Fruit fly (Drosophila melanogaster) whole organism, wandering third instar larva: ENCODE measurements around the gene Galt.

ENCODE experiments used
- Abd-B ChIP-seq: fragments of >200 bp; optimal IDR thresholded peaks from 2 replicates; lab custom pipeline; 2017; ENCODE audit warnings: missing biosample characterization, missing genetic modification characterization
- CG32264 ChIP-seq: fragments of 200-800 bp; sonication (Bioruptor generic); optimal IDR thresholded peaks from 2 replicates; lab custom pipeline; 2016; ENCODE audit warnings: missing biosample characterization, missing genetic modification characterization
- CG9705 ChIP-seq: fragments of 200-800 bp; sonication (Bioruptor generic); optimal IDR thresholded peaks from 2 replicates; lab custom pipeline; 2018; ENCODE audit warnings: missing biosample characterization, mild to moderate bottlenecking, missing genetic modification characterization
- CrebA ChIP-seq: fragments of 200-800 bp; sonication (Bioruptor generic); optimal IDR thresholded peaks from 2 replicates; lab custom pipeline; 2016; ENCODE audit warnings: missing biosample characterization, mild to moderate bottlenecking, missing genetic modification characterization, borderline replicate concordance
- Dfd ChIP-seq: fragments of >200 bp; optimal IDR thresholded peaks from 2 replicates; lab custom pipeline; 2017; ENCODE audit warnings: missing biosample characterization, missing genetic modification characterization
- Dif ChIP-seq: fragments of 200-275, 200-300 bp; sonication (Bioruptor generic); optimal IDR thresholded peaks from 2 replicates; lab custom pipeline; 2018; ENCODE audit warnings: missing biosample characterization, missing genetic modification characterization; ENCODE audit not compliant: partially characterized antibody
- GATAd ChIP-seq: sonication (Bioruptor generic); optimal IDR thresholded peaks from 2 replicates; lab custom pipeline; 2016; ENCODE audit warnings: missing biosample characterization, missing genetic modification characterization
- HLH106 ChIP-seq: fragments of 200-800 bp; optimal IDR thresholded peaks from 3 replicates; lab custom pipeline; 2019; ENCODE audit warnings: missing biosample characterization, mild to moderate bottlenecking, missing genetic modification characterization, moderate library complexity
- Hnf4 ChIP-seq: fragments of 200-800 bp; sonication (Bioruptor generic); optimal IDR thresholded peaks from 2 replicates; lab custom pipeline; 2016; ENCODE audit warnings: missing biosample characterization, mild to moderate bottlenecking, missing genetic modification characterization
- Hr78 ChIP-seq: fragments of >200 bp; optimal IDR thresholded peaks from 2 replicates; lab custom pipeline; 2017; ENCODE audit warnings: missing biosample characterization, missing genetic modification characterization
- Hr83 ChIP-seq: fragments of 200-300 bp; sonication (Bioruptor generic); optimal IDR thresholded peaks from 2 replicates; lab custom pipeline; 2016; ENCODE audit warnings: missing biosample characterization, mild to moderate bottlenecking, missing genetic modification characterization, moderate library complexity; ENCODE audit not compliant: poor library complexity, severe bottlenecking
- Jra ChIP-seq: sonication (Bioruptor generic); optimal IDR thresholded peaks from 2 replicates; lab custom pipeline; 2016; ENCODE audit warnings: missing biosample characterization, missing genetic modification characterization
- Mio ChIP-seq: sonication (Bioruptor generic); optimal IDR thresholded peaks from 2 replicates; lab custom pipeline; 2016; ENCODE audit warnings: missing biosample characterization, missing genetic modification characterization
- Myc ChIP-seq: fragments of >200 bp; optimal IDR thresholded peaks from 2 replicates; lab custom pipeline; 2017
- N ChIP-seq: fragments of >200 bp; optimal IDR thresholded peaks from 2 replicates; lab custom pipeline; 2018; ENCODE audit warnings: missing biosample characterization, missing external identifiers, missing genetic modification characterization
- OdsH ChIP-seq: fragments of 200-800 bp; sonication (Bioruptor generic); optimal IDR thresholded peaks from 2 replicates; lab custom pipeline; 2016; ENCODE audit warnings: missing biosample characterization, mild to moderate bottlenecking, missing genetic modification characterization
- Rel ChIP-seq, 2 experiments: fragments of 200-800 bp; sonication (Bioruptor generic) in 1 of 2; optimal IDR thresholded peaks; 2 replicates in 1 of 2; 3 replicates in 1 of 2; lab custom pipeline; 2016 to 2019; ENCODE audit warnings: mild to moderate bottlenecking in 2 of 2, missing biosample characterization in 2 of 2, missing genetic modification characterization in 2 of 2, moderate library complexity in 1 of 2
- Sp1 ChIP-seq: fragments of 200-800 bp; sonication (Bioruptor generic); optimal IDR thresholded peaks from 3 replicates; lab custom pipeline; 2019; ENCODE audit warnings: missing biosample characterization, mild to moderate bottlenecking, missing genetic modification characterization, moderate library complexity
- Vsx2 ChIP-seq: fragments of 200-300, 225-300 bp; sonication (Bioruptor generic); optimal IDR thresholded peaks from 2 replicates; lab custom pipeline; 2018; ENCODE audit warnings: missing biosample characterization, missing genetic modification characterization; ENCODE audit not compliant: partially characterized antibody
- br ChIP-seq: fragments of 200-800 bp; sonication (Bioruptor generic); optimal IDR thresholded peaks from 2 replicates; lab custom pipeline; 2016; ENCODE audit warnings: missing biosample characterization, missing genetic modification characterization
- brk ChIP-seq: fragments of 200-800 bp; sonication (Bioruptor generic); optimal IDR thresholded peaks from 2 replicates; lab custom pipeline; 2016; ENCODE audit warnings: missing biosample characterization, mild to moderate bottlenecking, missing genetic modification characterization
- dl ChIP-seq, 2 experiments: fragments of 175-275, 200-275 bp in 1 of 2; fragments of 200-275 bp in 1 of 2; sonication (Bioruptor generic); optimal IDR thresholded peaks; lab custom pipeline; 2018; ENCODE audit warnings: mild to moderate bottlenecking in 2 of 2, missing biosample characterization in 2 of 2, missing genetic modification characterization in 2 of 2, moderate library complexity in 2 of 2; ENCODE audit not compliant: partially characterized antibody in 2 of 2, insufficient read depth in 1 of 2
- dmrt93B ChIP-seq: fragments of 200-800 bp; sonication (Bioruptor generic); optimal IDR thresholded peaks from 2 replicates; lab custom pipeline; 2018; ENCODE audit warnings: missing biosample characterization, mild to moderate bottlenecking, missing genetic modification characterization
- dsf ChIP-seq: sonication (Bioruptor generic); optimal IDR thresholded peaks from 2 replicates; lab custom pipeline; 2016; ENCODE audit warnings: missing biosample characterization, missing genetic modification characterization, borderline replicate concordance
- ey ChIP-seq: fragments of 200-800 bp; sonication (Bioruptor generic); optimal IDR thresholded peaks from 2 replicates; lab custom pipeline; 2016; ENCODE audit warnings: missing biosample characterization, missing genetic modification characterization
- foxo ChIP-seq, 2 experiments: fragments of 200-800 bp; sonication (Bioruptor generic); optimal IDR thresholded peaks; 2 replicates in 1 of 2; 3 replicates in 1 of 2; lab custom pipeline; 2016 to 2017; ENCODE audit warnings: missing biosample characterization in 2 of 2, missing genetic modification characterization in 2 of 2
- fru ChIP-seq: fragments of 200-800 bp; sonication (Bioruptor generic); optimal IDR thresholded peaks from 3 replicates; lab custom pipeline; 2016; ENCODE audit warnings: missing biosample characterization, mild to moderate bottlenecking, missing genetic modification characterization
- h ChIP-seq: fragments of 200-800 bp; sonication (Bioruptor generic); optimal IDR thresholded peaks from 3 replicates; lab custom pipeline; 2016; ENCODE audit warnings: missing biosample characterization, mild to moderate bottlenecking, missing genetic modification characterization
- jim ChIP-seq: fragments of 175-275, 200-325 bp; sonication (Bioruptor generic); optimal IDR thresholded peaks from 2 replicates; lab custom pipeline; 2016; ENCODE audit warnings: missing biosample characterization, mild to moderate bottlenecking, missing genetic modification characterization
- lola ChIP-seq: fragments of >200 bp; optimal IDR thresholded peaks from 2 replicates; lab custom pipeline; 2017; ENCODE audit warnings: missing biosample characterization, missing genetic modification characterization
- pan ChIP-seq: fragments of >200 bp; optimal IDR thresholded peaks from 2 replicates; lab custom pipeline; 2017
- psq ChIP-seq: fragments of 200-800 bp; sonication (Bioruptor generic); optimal IDR thresholded peaks from 3 replicates; lab custom pipeline; 2017; ENCODE audit warnings: missing biosample characterization, mild to moderate bottlenecking, missing genetic modification characterization, moderate library complexity
- rgr ChIP-seq: fragments of 200-800 bp; sonication (Bioruptor generic); optimal IDR thresholded peaks from 3 replicates; lab custom pipeline; 2016; ENCODE audit warnings: missing biosample characterization, mild to moderate bottlenecking, missing genetic modification characterization
- sage ChIP-seq: fragments of 200-800 bp; sonication (Bioruptor generic); optimal IDR thresholded peaks from 2 replicates; lab custom pipeline; 2016; ENCODE audit warnings: missing biosample characterization, mild to moderate bottlenecking, missing genetic modification characterization
- sv ChIP-seq: fragments of 200-800 bp; sonication (Bioruptor generic); optimal IDR thresholded peaks from 3 replicates; lab custom pipeline; 2016; ENCODE audit warnings: missing biosample characterization, missing genetic modification characterization
- tai ChIP-seq: sonication (Bioruptor generic); optimal IDR thresholded peaks from 2 replicates; lab custom pipeline; 2016; ENCODE audit warnings: missing biosample characterization, missing genetic modification characterization
- usp ChIP-seq: fragments of >200 bp; optimal IDR thresholded peaks from 2 replicates; lab custom pipeline; 2017; ENCODE audit warnings: missing biosample characterization, missing genetic modification characterization
- woc ChIP-seq: sonication (Bioruptor generic); optimal IDR thresholded peaks from 2 replicates; lab custom pipeline; 2016; ENCODE audit warnings: missing biosample characterization, mild to moderate bottlenecking, missing genetic modification characterization

Gene Galt

dm6 chr2L:6698387-6698786 is 30.6 kb upstream of the Galt start:
- peak; percentile 70 for TF ChIP-seq br (GFP tag; lab: Kevin White, UChicago)
- TF ChIP-seq jim (GFP tag; lab: Kevin White, UChicago) = no peak
- peak; percentile 63 for TF ChIP-seq ey
- TF ChIP-seq Dif (GFP tag; lab: Kevin White, UChicago) = no peak
- TF ChIP-seq h (GFP tag; lab: Kevin White, UChicago) = peak; percentile 63
- no peak for TF ChIP-seq Vsx2 (GFP tag; lab: Kevin White, UChicago)
- no peak for TF ChIP-seq lola (GFP tag; lab: Kevin White, UChicago)
- TF ChIP-seq Hnf4 (GFP tag; lab: Kevin White, UChicago) = peak; percentile 48
- TF ChIP-seq fru = peak; percentile 71
- no peak for TF ChIP-seq Myc
- TF ChIP-seq sv = no peak
- TF ChIP-seq sage (GFP tag; lab: Kevin White, UChicago) = no peak
- TF ChIP-seq Hr78 (GFP tag; lab: Kevin White, UChicago) = no peak
- no peak for TF ChIP-seq Rel (GFP tag; optimal IDR thresholded peaks at IDR 0.05; lab: Kevin White, UChicago)
- no peak for TF ChIP-seq Rel (tag; optimal IDR thresholded peaks at IDR 0.05; lab: Kevin White, UChicago)
- TF ChIP-seq usp (GFP tag; lab: Kevin White, UChicago) = no peak
- peak; percentile 14 for TF ChIP-seq CG32264
- TF ChIP-seq pan (lab: Kevin White, UChicago) = no peak
- no peak for TF ChIP-seq CrebA (GFP tag; lab: Kevin White, UChicago)
- TF ChIP-seq HLH106 = peak; percentile 68
- TF ChIP-seq GATAd (GFP tag; lab: Kevin White, UChicago) = no peak
- TF ChIP-seq dsf (GFP tag; lab: Kevin White, UChicago) = no peak
- peak; percentile 52 for TF ChIP-seq Sp1
- no peak for TF ChIP-seq Hr83 (GFP tag; lab: Kevin White, UChicago)
- TF ChIP-seq Abd-B = no peak
- TF ChIP-seq Jra (GFP tag; lab: Kevin White, UChicago) = no peak
- TF ChIP-seq dmrt93B (GFP tag; lab: Kevin White, UChicago) = peak; percentile 31
- TF ChIP-seq foxo (GFP tag; optimal IDR thresholded peaks at IDR 0.05; lab: Kevin White, UChicago) = peak in 1 of 2 experiments; percentile 59
- no peak for TF ChIP-seq dl (GFP tag; optimal IDR thresholded peaks at IDR 0.05; lab: Kevin White, UChicago; ENCODE audit: insufficient read depth in 1 of 2, partially characterized antibody in 2 of 2)
- no peak for TF ChIP-seq brk
- TF ChIP-seq N = no peak
- TF ChIP-seq CG9705 (GFP tag; lab: Kevin White, UChicago) = no peak
- TF ChIP-seq Mio (GFP tag; lab: Kevin White, UChicago) = no peak
- TF ChIP-seq woc (GFP tag; lab: Kevin White, UChicago) = no peak
- TF ChIP-seq OdsH = peak; percentile 60
- peak; percentile 51 for TF ChIP-seq psq (GFP tag; lab: Kevin White, UChicago)
- TF ChIP-seq Dfd = no peak
- TF ChIP-seq tai = no peak
- peak; percentile 66 for TF ChIP-seq rgr (GFP tag; lab: Kevin White, UChicago)

- TF ChIP-seq tai = no peak
- no peak for TF ChIP-seq h (GFP tag; lab: Kevin White, UChicago)
- no peak for TF ChIP-seq rgr (GFP tag; lab: Kevin White, UChicago)
- no peak for TF ChIP-seq CG32264
- TF ChIP-seq, all 38 proteins: peak for 0
These were observed 28.4 kb upstream of the Galt start for dm6 chr2L:6696229-6696628.

- no peak for TF ChIP-seq dmrt93B (GFP tag; lab: Kevin White, UChicago)
- no peak for TF ChIP-seq Hnf4 (GFP tag; lab: Kevin White, UChicago)
- no peak for TF ChIP-seq Jra (GFP tag; lab: Kevin White, UChicago)
- peak; percentile 40 for TF ChIP-seq psq (GFP tag; lab: Kevin White, UChicago)
- no peak for TF ChIP-seq Hr83 (GFP tag; lab: Kevin White, UChicago)
- no peak for TF ChIP-seq Dif (GFP tag; lab: Kevin White, UChicago)
- peak; percentile 18 for TF ChIP-seq CG9705 (GFP tag; lab: Kevin White, UChicago)
- TF ChIP-seq jim (GFP tag; lab: Kevin White, UChicago) = no peak
- TF ChIP-seq N = no peak
- no peak for TF ChIP-seq Dfd
- peak; percentile 24 for TF ChIP-seq rgr (GFP tag; lab: Kevin White, UChicago)
- peak; percentile 65 for TF ChIP-seq Sp1
- no peak for TF ChIP-seq Vsx2 (GFP tag; lab: Kevin White, UChicago)
- TF ChIP-seq pan (lab: Kevin White, UChicago) = no peak
- no peak for TF ChIP-seq lola (GFP tag; lab: Kevin White, UChicago)
- TF ChIP-seq Myc = no peak
- TF ChIP-seq CrebA (GFP tag; lab: Kevin White, UChicago) = no peak
- TF ChIP-seq br (GFP tag; lab: Kevin White, UChicago) = peak; percentile 37
- TF ChIP-seq brk = no peak
- peak; percentile 65 for TF ChIP-seq h (GFP tag; lab: Kevin White, UChicago)
- TF ChIP-seq tai = no peak
- TF ChIP-seq OdsH = peak; percentile 45
- no peak for TF ChIP-seq Rel (GFP tag; optimal IDR thresholded peaks at IDR 0.05; lab: Kevin White, UChicago)
- no peak for TF ChIP-seq Rel (tag; optimal IDR thresholded peaks at IDR 0.05; lab: Kevin White, UChicago)
- TF ChIP-seq usp (GFP tag; lab: Kevin White, UChicago) = no peak
- TF ChIP-seq HLH106 = peak; percentile 52
- peak; percentile 35 for TF ChIP-seq woc (GFP tag; lab: Kevin White, UChicago)
- TF ChIP-seq Mio (GFP tag; lab: Kevin White, UChicago) = no peak
- TF ChIP-seq CG32264 = no peak
- TF ChIP-seq GATAd (GFP tag; lab: Kevin White, UChicago) = no peak
- no peak for TF ChIP-seq Abd-B
- TF ChIP-seq foxo (GFP tag; optimal IDR thresholded peaks at IDR 0.05; lab: Kevin White, UChicago) = peak in 1 of 2 experiments; percentile 56
- no peak for TF ChIP-seq Hr78 (GFP tag; lab: Kevin White, UChicago)
- no peak for TF ChIP-seq dl (GFP tag; optimal IDR thresholded peaks at IDR 0.05; lab: Kevin White, UChicago; ENCODE audit: insufficient read depth in 1 of 2, partially characterized antibody in 2 of 2)
- peak; percentile 49 for TF ChIP-seq fru
- peak; percentile 23 for TF ChIP-seq ey
- no peak for TF ChIP-seq dsf (GFP tag; lab: Kevin White, UChicago)
- TF ChIP-seq sage (GFP tag; lab: Kevin White, UChicago) = no peak
- no peak for TF ChIP-seq sv
These were observed 26.0 kb upstream of the Galt start for dm6 chr2L:6693794-6694254.
